Worm (Caenorhabditis elegans) whole organism, young adult: Measurements from ENCODE around the gene anoh-2.

ENCODE experiments used
- efl-1 ChIP-seq: fragments of 150-350 bp; optimal IDR thresholded peaks from 2 replicates; lab custom pipeline; 2014; ENCODE audit warnings: missing biosample characterization, missing genetic modification reagents, missing genetic modification characterization
- him-1 ChIP-seq: sonication (generic microtip); optimal IDR thresholded peaks from 2 replicates; lab custom pipeline; 2016; ENCODE audit warnings: missing genotype, missing genetic modification reagents, missing genetic modification characterization, missing compliant biosample characterization
- lsy-27 ChIP-seq: sonication (generic microtip); optimal IDR thresholded peaks from 2 replicates; lab custom pipeline; 2017; ENCODE audit warnings: missing genetic modification characterization, mild to moderate bottlenecking, missing compliant biosample characterization, antibody characterized with exemption, missing genotype, borderline replicate concordance; ENCODE audit not compliant: insufficient read depth
- madf-8 ChIP-seq: fragments of 200-800 bp; sonication (Bioruptor generic); conservative IDR thresholded peaks from 2 replicates; pipeline ENCODE4 v1.3.6; 2022; ENCODE audit warnings: missing genetic modification reagents, missing genetic modification characterization, missing compliant biosample characterization
- mcd-1 ChIP-seq: fragments of 200-800 bp; sonication (Bioruptor generic); IDR thresholded peaks from 2 replicates; pipeline ENCODE4 v1.3.6; 2022; ENCODE audit warnings: missing genetic modification reagents, missing genetic modification characterization, missing compliant biosample characterization
- nfya-2 ChIP-seq: fragments of 200-800 bp; sonication (Bioruptor generic); IDR thresholded peaks from 2 replicates; pipeline ENCODE4 v1.3.6; 2022; ENCODE audit warnings: missing genetic modification reagents, missing genetic modification characterization, missing compliant biosample characterization
- pha-4 ChIP-seq: fragments of 150-350 bp; sonication (generic microtip); optimal IDR thresholded peaks from 2 replicates; lab custom pipeline; 2014; ENCODE audit warnings: missing biosample characterization, missing genetic modification reagents, missing genetic modification characterization
- rpc-1 ChIP-seq, 2 experiments: fragments of 150-350 bp in 1 of 2; sonication (generic microtip) in 1 of 2; optimal IDR thresholded peaks; 2 replicates each; lab custom pipeline; 2014 to 2018; ENCODE audit warnings: missing biosample characterization in 1 of 2, missing genetic modification characterization in 1 of 2, missing genetic modification reagents in 1 of 2, missing genotype in 1 of 2
- zfh-2 ChIP-seq: fragments of 200-800 bp; sonication (Bioruptor generic); conservative IDR thresholded peaks from 2 replicates; pipeline ENCODE4 v1.3.6; 2022; ENCODE audit warnings: missing genetic modification reagents, missing genetic modification characterization, missing compliant biosample characterization

- TF ChIP-seq rpc-1 (optimal IDR thresholded peaks at IDR 0.05; lab: Kevin White, UChicago), result no peak
- TF ChIP-seq rpc-1 (tag; optimal IDR thresholded peaks at IDR 0.05; lab: Kevin White, UChicago), result no peak
- no peak for TF ChIP-seq zfh-2
- TF ChIP-seq efl-1 (GFP tag; lab: Kevin White, UChicago), result no peak
- TF ChIP-seq him-1 (tag; lab: Kevin White, UChicago), result no peak
- no peak for TF ChIP-seq nfya-2 (GFP tag; lab: Robert Waterston, UW)
- TF ChIP-seq mcd-1 (GFP tag; lab: Robert Waterston, UW), result no peak
- no peak for TF ChIP-seq madf-8
- no peak for TF ChIP-seq pha-4 (tag; lab: Kevin White, UChicago)
- no peak for TF ChIP-seq lsy-27
Measured at ce11 chrIV:14679060-14679459, 21.0 kb downstream of the anoh-2 start.
